Worm (Caenorhabditis elegans) whole organism, young adult: ENCODE results near the gene nhr-96.

Source experiments
- Y56A3A.18 ChIP-seq: fragments of 200-800 bp; sonication (Bioruptor generic); IDR thresholded peaks from 2 replicates; pipeline ENCODE4 v1.3.6; 2022; ENCODE audit warnings: missing genetic modification reagents, missing genetic modification characterization, missing compliant biosample characterization
- ama-1 ChIP-seq, 3 experiments: fragments of 150-350 bp in 1 of 3; sonication (generic microtip) in 2 of 3; optimal IDR thresholded peaks; 2 replicates each; lab custom pipeline; 2014 to 2018; ENCODE audit warnings: missing biosample characterization in 2 of 3, missing genetic modification characterization in 2 of 3, missing genetic modification reagents in 2 of 3
- bed-1 ChIP-seq: fragments of 200-800 bp; sonication (Bioruptor generic); IDR thresholded peaks from 2 replicates; pipeline ENCODE4 v1.3.6; 2022; ENCODE audit warnings: missing genetic modification reagents, missing genetic modification characterization, missing compliant biosample characterization
- bed-2 ChIP-seq: fragments of 200-800 bp; sonication (Bioruptor generic); IDR thresholded peaks from 2 replicates; pipeline ENCODE4 v1.3.6; 2022; ENCODE audit warnings: missing genetic modification reagents, missing genetic modification characterization, missing compliant biosample characterization
- ccch-3 ChIP-seq: fragments of 200-800 bp; sonication (Bioruptor generic); optimal IDR thresholded peaks from 2 replicates; lab custom pipeline; 2018; ENCODE audit warnings: mild to moderate bottlenecking, missing genetic modification characterization, missing compliant biosample characterization
- chd-7 ChIP-seq: sonication (generic microtip); optimal IDR thresholded peaks from 2 replicates; lab custom pipeline; 2016; ENCODE audit warnings: mild to moderate bottlenecking, missing genetic modification characterization, moderate library complexity, missing compliant biosample characterization
- efl-1 ChIP-seq: fragments of 150-350 bp; optimal IDR thresholded peaks from 2 replicates; lab custom pipeline; 2014; ENCODE audit warnings: missing biosample characterization, missing genetic modification reagents, missing genetic modification characterization
- ets-4 ChIP-seq: fragments of 200-800 bp; sonication (Bioruptor generic); optimal IDR thresholded peaks from 2 replicates; lab custom pipeline; 2018; ENCODE audit warnings: mild to moderate bottlenecking, missing genetic modification characterization, missing compliant biosample characterization
- lsl-1 ChIP-seq: fragments of 200-800 bp; sonication (Bioruptor generic); optimal IDR thresholded peaks from 2 replicates; lab custom pipeline; 2018; ENCODE audit warnings: mild to moderate bottlenecking, missing genetic modification characterization, moderate library complexity, missing compliant biosample characterization
- mcd-1 ChIP-seq: fragments of 200-800 bp; sonication (Bioruptor generic); IDR thresholded peaks from 2 replicates; pipeline ENCODE4 v1.3.6; 2022; ENCODE audit warnings: missing genetic modification reagents, missing genetic modification characterization, missing compliant biosample characterization
- nhr-90 ChIP-seq: sonication (generic microtip); optimal IDR thresholded peaks from 2 replicates; lab custom pipeline; 2016; ENCODE audit warnings: missing genotype, mild to moderate bottlenecking, missing genetic modification characterization, missing compliant biosample characterization
- pha-4 ChIP-seq: fragments of 150-350 bp; sonication (generic microtip); optimal IDR thresholded peaks from 2 replicates; lab custom pipeline; 2014; ENCODE audit warnings: missing biosample characterization, missing genetic modification reagents, missing genetic modification characterization
- rpc-1 ChIP-seq, 2 experiments: fragments of 150-350 bp in 1 of 2; sonication (generic microtip) in 1 of 2; optimal IDR thresholded peaks; 2 replicates each; lab custom pipeline; 2014 to 2018; ENCODE audit warnings: missing biosample characterization in 1 of 2, missing genetic modification characterization in 1 of 2, missing genetic modification reagents in 1 of 2, missing genotype in 1 of 2
- ztf-28 ChIP-seq: fragments of 200-800 bp; sonication (Bioruptor generic); IDR thresholded peaks from 2 replicates; pipeline ENCODE4 v1.3.6; 2022; ENCODE audit warnings: missing genetic modification reagents, missing genetic modification characterization, missing compliant biosample characterization

- TF ChIP-seq lsl-1 (no peak), rpc-1 (optimal IDR thresholded peaks at IDR 0.05; lab: Kevin White, UChicago) (no peak), rpc-1 (tag; optimal IDR thresholded peaks at IDR 0.05; lab: Kevin White, UChicago) (no peak), efl-1 (GFP tag; lab: Kevin White, UChicago) (no peak), ccch-3 (GFP tag; lab: Kevin White, UChicago) (no peak), ama-1 (optimal IDR thresholded peaks at IDR 0.05; lab: Kevin White, UChicago) (no peak), ama-1 (GFP tag; optimal IDR thresholded peaks at IDR 0.05; lab: Kevin White, UChicago) (no peak), ztf-28 (no peak), bed-1 (no peak), bed-2 (GFP tag; lab: Robert Waterston, UW) (no peak), ets-4 (GFP tag; lab: Kevin White, UChicago) (no peak), pha-4 (tag; lab: Kevin White, UChicago) (no peak), chd-7 (no peak), mcd-1 (GFP tag; lab: Robert Waterston, UW) (no peak), nhr-90 (no peak), Y56A3A.18 (GFP tag; lab: Robert Waterston, UW) (no peak)
Observed at ce11 chrV:2192117-2192516, 41.2 kb upstream of the nhr-96 start, which contains the start of gene nhr-13.
